Worm (Caenorhabditis elegans): ENCODE results near the gene lin-33.

DNA sequence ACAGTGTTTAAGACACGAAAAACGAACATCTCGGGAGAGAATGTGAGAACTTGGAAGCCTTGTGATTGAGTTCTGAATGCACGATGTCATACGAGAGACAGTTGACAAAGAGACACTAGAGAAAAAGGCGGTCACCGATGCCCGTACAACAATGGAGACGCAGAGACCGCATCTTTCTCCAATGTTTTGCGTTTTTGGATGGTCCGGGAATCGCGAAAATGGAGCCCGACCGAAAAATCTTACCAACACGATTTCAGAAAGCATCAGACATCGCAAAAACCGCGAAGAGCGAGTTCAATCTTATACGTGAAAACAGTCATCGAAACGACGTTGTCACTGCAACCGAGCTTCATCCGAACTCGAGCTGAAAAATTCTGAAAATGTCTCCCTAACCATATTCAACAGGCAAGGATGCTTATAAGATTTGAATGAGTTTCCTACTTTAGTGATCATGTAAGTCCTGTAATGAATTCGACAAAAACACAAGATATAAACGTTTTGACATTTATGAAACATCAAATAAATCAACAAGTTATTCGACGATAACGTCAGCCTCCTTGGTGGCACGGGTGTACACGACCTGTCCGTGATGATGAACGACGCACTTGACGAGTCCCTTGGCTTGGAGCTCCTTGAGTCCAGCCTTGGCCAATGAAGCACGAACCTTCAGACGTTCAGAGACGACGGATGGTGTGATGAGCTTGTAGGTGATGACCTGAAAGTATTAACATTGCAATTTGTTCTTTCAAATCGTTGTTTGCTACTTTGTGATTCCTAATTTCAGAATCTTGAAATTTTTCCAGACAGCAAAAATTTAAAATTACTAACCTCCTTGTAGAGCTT lies 16.4 kb downstream of the lin-33 start, which contains the start of gene inx-7:
- TF ChIP-seq lin-39 (tag; optimal IDR thresholded peaks at IDR 0.05): peak; percentile 6
- no peak for TF ChIP-seq ztf-11 (tag; optimal IDR thresholded peaks at IDR 0.05)

All from whole organism, L3 larva.